Worm (Caenorhabditis elegans) whole organism, L2 larva: Measurements from ENCODE around the gene rpb-2.

Source experiments
- lin-11 ChIP-seq: fragments of 150-350 bp; sonication (generic microtip); optimal IDR thresholded peaks from 2 replicates; lab custom pipeline; 2014; ENCODE audit warnings: missing biosample characterization, missing genetic modification characterization, inconsistent platforms, mixed read lengths
- lin-39 ChIP-seq: fragments of 150-350 bp; optimal IDR thresholded peaks from 2 replicates; lab custom pipeline; 2014; ENCODE audit warnings: missing biosample characterization, missing genetic modification reagents, missing genetic modification characterization
- nhr-11 ChIP-seq: fragments of 150-350 bp; optimal IDR thresholded peaks from 2 replicates; lab custom pipeline; 2014; ENCODE audit warnings: missing biosample characterization, missing genetic modification characterization
- nhr-237 ChIP-seq: fragments of 150-350 bp; optimal IDR thresholded peaks from 2 replicates; lab custom pipeline; 2014; ENCODE audit warnings: missing biosample characterization, missing genetic modification characterization
- ztf-4 ChIP-seq: fragments of 150-350 bp; optimal IDR thresholded peaks from 2 replicates; lab custom pipeline; 2014; ENCODE audit warnings: missing biosample characterization, missing genetic modification characterization

DNA sequence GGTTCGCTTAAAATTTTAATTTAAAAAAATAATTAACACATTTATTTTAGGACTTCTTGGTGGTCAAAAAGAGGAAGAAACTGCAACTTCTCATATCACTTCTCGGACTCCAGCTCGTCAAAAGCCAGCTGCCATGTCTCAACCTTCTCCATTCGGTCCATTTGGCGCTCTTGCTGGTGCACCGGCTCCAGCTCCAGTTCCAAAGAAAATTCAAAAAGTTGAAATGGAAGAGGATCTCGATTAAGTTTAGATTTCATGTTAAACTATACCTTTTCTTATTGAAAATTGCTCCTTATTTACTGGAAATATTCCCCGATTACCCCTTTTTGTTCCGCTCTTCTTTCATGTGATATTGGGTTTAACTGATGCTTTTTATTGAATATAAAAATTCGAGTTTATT, 25.6 kb upstream of the rpb-2 start:
- TF ChIP-seq nhr-11 (tag; lab: Kevin White, UChicago) (no peak), lin-11 (tag; lab: Kevin White, UChicago) (no peak), ztf-4 (no peak), nhr-237 (tag; lab: Kevin White, UChicago) (no peak), lin-39 (tag; lab: Kevin White, UChicago) (no peak)
